6 worm cellular contexts compared by ENCODE assay signal in the genomic region with DNA sequence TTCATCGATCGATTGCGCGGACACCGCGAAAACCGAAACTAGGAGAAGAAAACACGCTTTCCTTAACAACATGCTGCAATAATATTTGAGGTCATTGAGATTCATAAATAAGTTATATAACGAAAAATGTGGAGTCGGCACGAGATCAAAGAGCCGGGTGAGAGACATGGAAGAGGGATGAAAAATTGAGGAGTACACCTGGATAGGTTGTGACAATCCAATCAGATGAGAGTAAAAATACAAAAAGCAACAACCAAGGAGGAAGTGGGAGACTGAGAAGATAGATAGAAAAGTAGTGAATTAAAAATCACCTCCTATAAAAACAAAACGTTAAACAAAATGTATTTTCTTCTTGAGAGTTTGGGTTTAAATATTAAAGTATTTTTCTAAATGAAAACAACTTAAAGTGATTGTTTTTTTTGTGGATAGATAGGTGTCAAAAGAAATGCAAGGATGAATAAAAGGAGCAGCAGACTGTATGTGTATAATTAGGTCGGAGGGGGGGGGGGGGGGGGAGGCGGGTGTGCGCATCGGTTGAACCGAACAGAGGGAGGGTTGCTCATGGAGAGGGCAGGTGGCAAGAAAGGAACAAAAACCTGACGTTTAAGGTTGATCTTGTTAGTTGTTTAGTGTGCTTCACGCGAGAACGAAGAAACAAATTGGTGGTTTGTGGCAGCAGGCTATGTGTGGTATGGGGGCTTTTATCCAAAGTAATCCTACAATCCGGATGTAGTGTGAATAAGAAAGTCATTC.
A peak's percentile ranks its signal among the peaks of the same experiment; 100 is the strongest.
TF ChIP-seq lines count a peak whose summit lies in the region.

Gene C05A9.2, minus strand, starts transcription at position 73 of the 753 bp plus-strand sequence.

TF ChIP-seq in whole organism, L4 larva, 104 proteins besides CTCF, POLR2A, EP300 and RAD21:
- TF ChIP-seq unc-62 (GFP tag; optimal IDR thresholded peaks at IDR 0.05 in 1 of 2; lab: Kevin White, UChicago) (peak in 1 of 2 experiments; percentile 96), unc-62 (tag; optimal IDR thresholded peaks at IDR 0.05; lab: Kevin White, UChicago) (no peak), madf-5 (GFP tag; IDR thresholded peaks at IDR 0.05; lab: Robert Waterston, UW) (no peak), nhr-6 (tag; optimal IDR thresholded peaks at IDR 0.05; lab: Kevin White, UChicago) (no peak), tra-1 (GFP tag; IDR thresholded peaks at IDR 0.05; lab: Robert Waterston, UW) (no peak), daf-19 (GFP tag; conservative IDR thresholded peaks at IDR 0.05; lab: Robert Waterston, UW) (no peak), tag-97 (GFP tag; IDR thresholded peaks at IDR 0.05; lab: Robert Waterston, UW) (0 out of 2 replicates have a peak, but pooled peaks have one; percentile 71), nhr-28 (tag; optimal IDR thresholded peaks at IDR 0.05; lab: Kevin White, UChicago) (no peak), mdt-29 (GFP tag; IDR thresholded peaks at IDR 0.05; lab: Robert Waterston, UW) (no peak), ceh-20 (GFP tag; IDR thresholded peaks at IDR 0.05; lab: Robert Waterston, UW) (no peak), mes-2 (tag; optimal IDR thresholded peaks at IDR 0.05; lab: Kevin White, UChicago; ENCODE audit: poor library complexity, severe bottlenecking) (no peak), ceh-62 (tag; optimal IDR thresholded peaks at IDR 0.05; lab: Kevin White, UChicago) (no peak), dmd-6 (GFP tag; IDR thresholded peaks at IDR 0.05; lab: Robert Waterston, UW) (no peak)

TF ChIP-seq in whole organism, early embryonic, 17 proteins besides CTCF, POLR2A, EP300 and RAD21:
- TF ChIP-seq ceh-36 (tag; optimal IDR thresholded peaks at IDR 0.05; lab: Kevin White, UChicago) (peak; percentile 19), tbx-37 (GFP tag; conservative IDR thresholded peaks at IDR 0.05; lab: Robert Waterston, UW) (no peak)
TF ChIP-seq in whole organism, early embryonic: peak in this region for 1.

TF ChIP-seq in whole organism, late embryonic, 69 proteins besides CTCF, POLR2A, EP300 and RAD21:
- TF ChIP-seq elt-2 (tag; optimal IDR thresholded peaks at IDR 0.05; lab: Kevin White, UChicago) (peak; percentile 37), npax-4 (tag; optimal IDR thresholded peaks at IDR 0.05; lab: Kevin White, UChicago) (no peak)

TF ChIP-seq in whole organism, midembryonic, 9 proteins besides CTCF, POLR2A, EP300 and RAD21:
- 0 out of 2 replicates have a peak, but pooled peaks have one; percentile 18 for TF ChIP-seq ztf-23 (GFP tag; IDR thresholded peaks at IDR 0.05; lab: Robert Waterston, UW)
- TF ChIP-seq T22C8.4 (GFP tag; IDR thresholded peaks at IDR 0.05; lab: Robert Waterston, UW) = no peak
- no peak for TF ChIP-seq ztf-29 (GFP tag; IDR thresholded peaks at IDR 0.05; lab: Robert Waterston, UW)

TF ChIP-seq in whole organism, mixed stage, embryonic, 35 proteins besides CTCF, POLR2A, EP300 and RAD21:
- peak; percentile 52 for TF ChIP-seq cnd-1 (tag; optimal IDR thresholded peaks at IDR 0.05; lab: Kevin White, UChicago)
- TF ChIP-seq drap-1 (GFP tag; optimal IDR thresholded peaks at IDR 0.05; lab: Kevin White, UChicago) = no peak
- TF ChIP-seq unc-62 (GFP tag; optimal IDR thresholded peaks at IDR 0.05; lab: Kevin White, UChicago) = no peak
- TF ChIP-seq mls-2 (tag; optimal IDR thresholded peaks at IDR 0.05; lab: Kevin White, UChicago) = peak; percentile 8
- TF ChIP-seq ceh-43 (GFP tag; optimal IDR thresholded peaks at IDR 0.05; lab: Kevin White, UChicago) = peak; percentile 9
- peak; percentile 50 for TF ChIP-seq sptf-1 (tag; optimal IDR thresholded peaks at IDR 0.05; lab: Kevin White, UChicago)

TF ChIP-seq in whole organism, young adult, 124 proteins besides CTCF, POLR2A, EP300 and RAD21:
- 0 out of 2 replicates have a peak, but pooled peaks have one; percentile 73 for TF ChIP-seq egrh-3 (GFP tag; IDR thresholded peaks at IDR 0.05; lab: Robert Waterston, UW)
- 0 out of 2 replicates have a peak, but pooled peaks have one; percentile 12 for TF ChIP-seq Y53G8AR.9 (GFP tag; conservative IDR thresholded peaks at IDR 0.05; lab: Robert Waterston, UW)
- TF ChIP-seq lsl-1 (GFP tag; optimal IDR thresholded peaks at IDR 0.05; lab: Kevin White, UChicago) = no peak
